Worm (Caenorhabditis elegans): ENCODE results near the gene srw-134.

srw-134 gene

DNA sequence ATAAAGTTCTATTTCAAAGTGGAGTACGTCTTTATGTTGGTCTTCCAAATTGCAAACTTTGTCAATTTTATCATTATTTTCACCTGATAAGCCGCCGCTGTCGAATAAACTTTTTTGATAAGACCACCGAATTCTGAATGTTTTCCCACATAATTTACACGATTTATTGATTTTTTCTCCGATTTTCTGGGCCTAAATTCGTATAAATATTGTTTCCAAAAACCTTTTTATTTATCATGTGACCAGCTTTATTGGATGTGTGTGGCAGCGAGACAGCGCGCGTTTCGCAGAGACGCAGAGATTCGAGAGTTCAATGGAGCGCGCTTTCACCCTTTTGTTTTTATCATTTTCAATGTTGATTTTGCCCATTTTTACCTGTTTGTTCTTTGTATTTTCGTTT lies 30.6 kb upstream of the srw-134 start:
- TF ChIP-seq flh-1 (GFP tag; optimal IDR thresholded peaks at IDR 0.05) (no peak), elt-3 (tag; optimal IDR thresholded peaks at IDR 0.05) (no peak), hlh-1 (tag; optimal IDR thresholded peaks at IDR 0.05) (no peak), mab-5 (tag; optimal IDR thresholded peaks at IDR 0.05) (no peak), M03D4.4 (tag; optimal IDR thresholded peaks at IDR 0.05) (no peak), ceh-43 (GFP tag; optimal IDR thresholded peaks at IDR 0.05) (no peak), sptf-1 (tag; optimal IDR thresholded peaks at IDR 0.05) (no peak), ztf-11 (tag; optimal IDR thresholded peaks at IDR 0.05) (no peak), nhr-12 (tag; optimal IDR thresholded peaks at IDR 0.05) (no peak), zip-8 (tag; optimal IDR thresholded peaks at IDR 0.05) (no peak), mls-2 (tag; optimal IDR thresholded peaks at IDR 0.05) (no peak), unc-39 (tag; optimal IDR thresholded peaks at IDR 0.05) (no peak), nhr-76 (tag; optimal IDR thresholded peaks at IDR 0.05) (no peak), ces-1 (GFP tag; optimal IDR thresholded peaks at IDR 0.05) (peak; percentile 70), mep-1 (tag; optimal IDR thresholded peaks at IDR 0.05) (peak; percentile 39), blmp-1 (tag; optimal IDR thresholded peaks at IDR 0.05) (no peak), pha-4 (tag; optimal IDR thresholded peaks at IDR 0.05) (no peak), ham-2 (GFP tag; optimal IDR thresholded peaks at IDR 0.05) (no peak), sem-2 (GFP tag; optimal IDR thresholded peaks at IDR 0.05) (no peak), snpc-4 (tag; optimal IDR thresholded peaks at IDR 0.05) (no peak), lsy-2 (tag; optimal IDR thresholded peaks at IDR 0.05) (peak; percentile 35), nhr-237 (tag; optimal IDR thresholded peaks at IDR 0.05) (peak; percentile 9), ceh-83 (GFP tag; optimal IDR thresholded peaks at IDR 0.05) (no peak), unc-120 (tag; optimal IDR thresholded peaks at IDR 0.05; ENCODE audit: poor library complexity, severe bottlenecking) (no peak), bed-3 (GFP tag; optimal IDR thresholded peaks at IDR 0.05) (peak; percentile 32), lin-13 (tag; optimal IDR thresholded peaks at IDR 0.05) (no peak), ceh-39 (tag; optimal IDR thresholded peaks at IDR 0.05) (peak; percentile 32), nhr-2 (tag; optimal IDR thresholded peaks at IDR 0.05) (no peak), lin-32 (GFP tag; optimal IDR thresholded peaks at IDR 0.05) (no peak), drap-1 (GFP tag; optimal IDR thresholded peaks at IDR 0.05) (no peak), tbx-8 (GFP tag; optimal IDR thresholded peaks at IDR 0.05) (no peak)

DNA sequence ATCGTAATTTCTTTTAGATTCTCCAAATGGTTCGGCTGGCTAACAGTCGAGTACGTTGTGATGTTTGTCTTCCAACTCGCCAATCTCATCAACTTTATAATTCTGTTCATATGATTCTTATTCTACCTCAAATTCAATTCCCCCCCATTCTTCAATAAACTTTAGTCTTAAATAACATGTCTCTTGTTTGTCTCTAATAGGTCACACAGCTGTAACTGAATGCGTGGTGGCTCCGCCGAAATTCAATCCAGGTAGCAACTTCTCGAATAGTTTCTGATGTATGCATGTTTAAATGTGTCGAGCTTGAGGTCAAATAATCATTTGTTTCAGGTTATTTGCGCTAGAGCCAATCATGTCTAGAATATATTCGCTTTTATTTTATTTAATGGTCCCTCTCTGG lies 26.3 kb upstream of the srw-134 start, which contains the start of gene lgc-29:
TSS of gene lgc-29 (plus strand) at position 301 of the 400 bp plus-strand sequence.
- TF ChIP-seq pha-4 (tag; optimal IDR thresholded peaks at IDR 0.05), result no peak
- no peak for TF ChIP-seq ztf-11 (tag; optimal IDR thresholded peaks at IDR 0.05)
- TF ChIP-seq mab-5 (tag; optimal IDR thresholded peaks at IDR 0.05), result no peak
- no peak for TF ChIP-seq lin-32 (GFP tag; optimal IDR thresholded peaks at IDR 0.05)
- TF ChIP-seq blmp-1 (tag; optimal IDR thresholded peaks at IDR 0.05), result no peak
- TF ChIP-seq ces-1 (GFP tag; optimal IDR thresholded peaks at IDR 0.05), result no peak
- no peak for TF ChIP-seq nhr-76 (tag; optimal IDR thresholded peaks at IDR 0.05)
- TF ChIP-seq hlh-1 (tag; optimal IDR thresholded peaks at IDR 0.05), result no peak
- no peak for TF ChIP-seq mep-1 (tag; optimal IDR thresholded peaks at IDR 0.05)
- no peak for TF ChIP-seq mls-2 (tag; optimal IDR thresholded peaks at IDR 0.05)
- no peak for TF ChIP-seq bed-3 (GFP tag; optimal IDR thresholded peaks at IDR 0.05)
- TF ChIP-seq lsy-2 (tag; optimal IDR thresholded peaks at IDR 0.05), result no peak

- no peak for TF ChIP-seq nhr-76 (tag; optimal IDR thresholded peaks at IDR 0.05)
- TF ChIP-seq zip-8 (tag; optimal IDR thresholded peaks at IDR 0.05), result no peak
- TF ChIP-seq ceh-43 (GFP tag; optimal IDR thresholded peaks at IDR 0.05), result no peak
- no peak for TF ChIP-seq elt-1 (tag; optimal IDR thresholded peaks at IDR 0.05; ENCODE audit: borderline replicate concordance, insufficient read depth)
- TF ChIP-seq mep-1 (tag; optimal IDR thresholded peaks at IDR 0.05), result no peak
- no peak for TF ChIP-seq ces-1 (GFP tag; optimal IDR thresholded peaks at IDR 0.05)
- no peak for TF ChIP-seq unc-39 (tag; optimal IDR thresholded peaks at IDR 0.05)
- TF ChIP-seq lsy-2 (tag; optimal IDR thresholded peaks at IDR 0.05), result no peak
Observed at ce11 chrV:4134728-4135127, 22.3 kb upstream of the srw-134 start, which contains the start of gene lgc-1. TSS of gene lgc-1 (plus strand) at chrV:4135028.

- TF ChIP-seq snpc-4 (tag; optimal IDR thresholded peaks at IDR 0.05) (no peak), unc-39 (tag; optimal IDR thresholded peaks at IDR 0.05) (no peak), ham-2 (GFP tag; optimal IDR thresholded peaks at IDR 0.05) (no peak), nhr-237 (tag; optimal IDR thresholded peaks at IDR 0.05) (peak; percentile 31), ceh-83 (GFP tag; optimal IDR thresholded peaks at IDR 0.05) (no peak), M03D4.4 (tag; optimal IDR thresholded peaks at IDR 0.05) (no peak), bed-3 (GFP tag; optimal IDR thresholded peaks at IDR 0.05) (no peak), nhr-2 (tag; optimal IDR thresholded peaks at IDR 0.05) (no peak), zip-8 (tag; optimal IDR thresholded peaks at IDR 0.05) (no peak), nhr-12 (tag; optimal IDR thresholded peaks at IDR 0.05) (no peak), ztf-11 (tag; optimal IDR thresholded peaks at IDR 0.05) (no peak), mls-2 (tag; optimal IDR thresholded peaks at IDR 0.05) (no peak), ceh-43 (GFP tag; optimal IDR thresholded peaks at IDR 0.05) (no peak), flh-1 (GFP tag; optimal IDR thresholded peaks at IDR 0.05) (no peak), ces-1 (GFP tag; optimal IDR thresholded peaks at IDR 0.05) (no peak), elt-3 (tag; optimal IDR thresholded peaks at IDR 0.05) (peak; percentile 87), nhr-76 (tag; optimal IDR thresholded peaks at IDR 0.05) (no peak), cnd-1 (tag; optimal IDR thresholded peaks at IDR 0.05) (no peak), unc-62 (GFP tag; optimal IDR thresholded peaks at IDR 0.05) (peak; percentile 41)
Observed at ce11 chrV:4131471-4131939, 19.1 kb upstream of the srw-134 start, which contains the start of gene nhr-57. TSS of gene nhr-57 (plus strand) at chrV:4131889.

Measured in whole organism, mixed stage, embryonic.